Fruit fly (Drosophila melanogaster) whole organism, wandering third instar larva: ENCODE results near the gene RpL34b.

ENCODE experiments used
- Abd-B ChIP-seq: fragments of >200 bp; optimal IDR thresholded peaks from 2 replicates; lab custom pipeline; 2017; ENCODE audit warnings: missing biosample characterization, missing genetic modification characterization
- HLH106 ChIP-seq: fragments of 200-800 bp; optimal IDR thresholded peaks from 3 replicates; lab custom pipeline; 2019; ENCODE audit warnings: missing biosample characterization, mild to moderate bottlenecking, missing genetic modification characterization, moderate library complexity
- Hr78 ChIP-seq: fragments of >200 bp; optimal IDR thresholded peaks from 2 replicates; lab custom pipeline; 2017; ENCODE audit warnings: missing biosample characterization, missing genetic modification characterization
- Mio ChIP-seq: sonication (Bioruptor generic); optimal IDR thresholded peaks from 2 replicates; lab custom pipeline; 2016; ENCODE audit warnings: missing biosample characterization, missing genetic modification characterization
- Myc ChIP-seq: fragments of >200 bp; optimal IDR thresholded peaks from 2 replicates; lab custom pipeline; 2017
- fru ChIP-seq: fragments of 200-800 bp; sonication (Bioruptor generic); optimal IDR thresholded peaks from 3 replicates; lab custom pipeline; 2016; ENCODE audit warnings: missing biosample characterization, mild to moderate bottlenecking, missing genetic modification characterization
- psq ChIP-seq: fragments of 200-800 bp; sonication (Bioruptor generic); optimal IDR thresholded peaks from 3 replicates; lab custom pipeline; 2017; ENCODE audit warnings: missing biosample characterization, mild to moderate bottlenecking, missing genetic modification characterization, moderate library complexity
- tai ChIP-seq: sonication (Bioruptor generic); optimal IDR thresholded peaks from 2 replicates; lab custom pipeline; 2016; ENCODE audit warnings: missing biosample characterization, missing genetic modification characterization

DNA sequence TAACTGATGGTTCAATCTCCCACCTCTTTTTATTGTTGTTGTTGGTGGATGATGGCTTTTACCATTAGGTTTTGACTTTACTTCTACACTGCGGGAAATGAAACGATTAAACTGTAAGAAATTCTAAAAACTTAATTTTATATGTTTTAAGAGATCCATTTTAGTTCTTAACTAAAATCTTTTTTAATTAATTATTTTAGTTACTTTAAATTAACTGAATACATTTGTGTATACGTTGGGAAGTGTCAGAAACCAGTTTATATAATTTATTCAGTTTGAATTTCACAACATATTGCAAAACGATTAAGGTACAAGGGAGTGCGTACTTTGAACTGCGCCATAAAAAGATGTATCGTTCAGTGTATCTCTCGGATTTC is 47.8 kb downstream of the RpL34b start:
- peak; percentile 79 for TF ChIP-seq psq (GFP tag; lab: Kevin White, UChicago)
- no peak for TF ChIP-seq Abd-B (GFP tag; lab: Kevin White, UChicago)
- no peak for TF ChIP-seq Myc
- no peak for TF ChIP-seq tai (GFP tag; lab: Kevin White, UChicago)
- no peak for TF ChIP-seq Hr78 (GFP tag; lab: Kevin White, UChicago)
- TF ChIP-seq fru, result peak; percentile 74
- no peak for TF ChIP-seq Mio (GFP tag; lab: Kevin White, UChicago)
- TF ChIP-seq HLH106 (tag; lab: Kevin White, UChicago), result peak; percentile 76
